Worm (Caenorhabditis elegans) whole organism, early embryonic: ENCODE results near the gene gcs-1.

Experiments used
- B0310.2 ChIP-seq: sonication (generic microtip); optimal IDR thresholded peaks from 2 replicates; lab custom pipeline; 2016; ENCODE audit warnings: mild to moderate bottlenecking, missing genetic modification characterization, missing compliant biosample characterization
- F13C5.2 ChIP-seq: sonication (generic microtip); optimal IDR thresholded peaks from 2 replicates; lab custom pipeline; 2017; ENCODE audit warnings: mild to moderate bottlenecking, missing genetic modification characterization, inconsistent platforms, missing compliant biosample characterization
- aly-1 ChIP-seq: sonication (generic microtip); optimal IDR thresholded peaks from 2 replicates; lab custom pipeline; 2016; ENCODE audit warnings: missing genetic modification characterization, missing compliant biosample characterization
- ama-1 ChIP-seq: fragments of 150-350 bp; optimal IDR thresholded peaks from 2 replicates; lab custom pipeline; 2014
- ceh-13 ChIP-seq: fragments of 200-800 bp; sonication (Bioruptor generic); optimal IDR thresholded peaks from 2 replicates; lab custom pipeline; 2018; ENCODE audit warnings: mild to moderate bottlenecking, missing genetic modification characterization, missing compliant biosample characterization
- ceh-36 ChIP-seq: sonication (generic microtip); optimal IDR thresholded peaks from 2 replicates; lab custom pipeline; 2016; ENCODE audit warnings: missing genetic modification characterization, inconsistent platforms, missing compliant biosample characterization
- ets-7 ChIP-seq: sonication (generic microtip); optimal IDR thresholded peaks from 2 replicates; lab custom pipeline; 2016; ENCODE audit warnings: missing genotype, missing genetic modification characterization, missing compliant biosample characterization
- flt-1 ChIP-seq: fragments of 200-800 bp; sonication (Bioruptor generic); IDR thresholded peaks from 2 replicates; pipeline ENCODE4 v1.3.6; 2022; ENCODE audit warnings: missing genetic modification characterization, missing compliant biosample characterization
- hmbx-1 ChIP-seq: sonication (generic microtip); optimal IDR thresholded peaks from 2 replicates; lab custom pipeline; 2016; ENCODE audit warnings: mild to moderate bottlenecking, missing genetic modification characterization, missing compliant biosample characterization
- hmg-4 ChIP-seq: fragments of 200-800 bp; sonication (Bioruptor generic); optimal IDR thresholded peaks from 2 replicates; lab custom pipeline; 2018; ENCODE audit warnings: mild to moderate bottlenecking, missing genetic modification characterization, missing compliant biosample characterization
- hnd-1 ChIP-seq: sonication (generic microtip); optimal IDR thresholded peaks from 2 replicates; lab custom pipeline; 2016; ENCODE audit warnings: missing genetic modification characterization, missing compliant biosample characterization
- pes-1 ChIP-seq: fragments of 200-800 bp; sonication (Bioruptor generic); IDR thresholded peaks from 2 replicates; pipeline ENCODE4 v1.3.6; 2022; ENCODE audit warnings: missing genetic modification reagents, missing genetic modification characterization, missing compliant biosample characterization
- scrt-1 ChIP-seq: fragments of 200-800 bp; sonication (Bioruptor generic); IDR thresholded peaks from 2 replicates; pipeline ENCODE4 v1.3.6; 2022; ENCODE audit warnings: missing genetic modification characterization, missing compliant biosample characterization
- sea-1 ChIP-seq: fragments of 200-800 bp; sonication (Bioruptor generic); conservative IDR thresholded peaks from 2 replicates; pipeline ENCODE4 v1.3.6; 2022; ENCODE audit warnings: missing genetic modification characterization, missing compliant biosample characterization
- tbx-11 ChIP-seq: fragments of 200-800 bp; sonication (Bioruptor generic); IDR thresholded peaks from 2 replicates; pipeline ENCODE4 v1.3.6; 2022; ENCODE audit warnings: missing genetic modification characterization, missing compliant biosample characterization
- tbx-37 ChIP-seq: fragments of 200-800 bp; sonication (Bioruptor generic); conservative IDR thresholded peaks from 2 replicates; pipeline ENCODE4 v1.3.6; 2022; ENCODE audit warnings: missing genetic modification reagents, missing genetic modification characterization, missing compliant biosample characterization
- tra-4 ChIP-seq: sonication (generic microtip); optimal IDR thresholded peaks from 2 replicates; lab custom pipeline; 2017; ENCODE audit warnings: missing genetic modification characterization, missing compliant biosample characterization

gcs-1 gene

DNA sequence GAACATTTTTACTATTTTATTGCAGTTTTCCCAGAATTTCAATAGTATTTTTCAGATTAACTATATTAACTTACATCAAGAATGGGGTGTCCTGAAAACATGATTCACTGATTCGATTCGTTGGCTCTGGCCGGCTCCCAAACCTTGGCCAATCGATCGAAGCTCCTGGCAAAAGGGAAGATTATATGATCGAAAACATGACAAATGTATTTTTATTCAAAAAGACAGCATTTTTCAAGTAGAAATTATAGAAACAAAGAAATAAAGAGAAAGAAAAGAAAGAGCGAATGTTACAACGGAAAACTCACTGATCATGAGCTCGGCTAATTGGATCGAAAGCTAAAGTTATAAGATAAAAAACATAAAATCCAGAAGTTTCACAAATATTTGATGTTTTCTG lies 32.6 kb upstream of the gcs-1 start, which contains the start of gene T24B8.4:
T24B8.4 (minus strand) TSS at position 101 of the 400 bp plus-strand sequence.
- no peak for TF ChIP-seq hmg-4
- TF ChIP-seq B0310.2 (tag; lab: Kevin White, UChicago): no peak
- TF ChIP-seq tbx-11 (GFP tag; lab: Robert Waterston, UW): no peak
- TF ChIP-seq ets-7: no peak
- TF ChIP-seq hnd-1: no peak
- no peak for TF ChIP-seq tbx-37 (GFP tag; lab: Robert Waterston, UW)

ce11 chrII:9069836-9070235 lies 31.7 kb upstream of the gcs-1 start:
- TF ChIP-seq hmg-4: no peak
- TF ChIP-seq hmbx-1 (tag; lab: Kevin White, UChicago): no peak
- TF ChIP-seq flt-1 (GFP tag; lab: Robert Waterston, UW): no peak
- no peak for TF ChIP-seq B0310.2 (tag; lab: Kevin White, UChicago)
- TF ChIP-seq tbx-11 (GFP tag; lab: Robert Waterston, UW): no peak
- no peak for TF ChIP-seq ceh-36 (tag; lab: Kevin White, UChicago)
- TF ChIP-seq pes-1 (GFP tag; lab: Robert Waterston, UW): no peak
- TF ChIP-seq hnd-1: no peak
- TF ChIP-seq tbx-37 (GFP tag; lab: Robert Waterston, UW): no peak
- no peak for TF ChIP-seq ama-1
- TF ChIP-seq ceh-13 (GFP tag; lab: Kevin White, UChicago): no peak
- TF ChIP-seq ets-7: no peak
- no peak for TF ChIP-seq F13C5.2 (tag; lab: Kevin White, UChicago)
- no peak for TF ChIP-seq tra-4 (tag; lab: Kevin White, UChicago)
- no peak for TF ChIP-seq aly-1 (tag; lab: Kevin White, UChicago)
- no peak for TF ChIP-seq scrt-1 (GFP tag; lab: Robert Waterston, UW)
- no peak for TF ChIP-seq sea-1 (GFP tag; lab: Robert Waterston, UW)

- TF ChIP-seq aly-1 (tag; lab: Kevin White, UChicago): no peak
- no peak for TF ChIP-seq ceh-13 (GFP tag; lab: Kevin White, UChicago)
- no peak for TF ChIP-seq F13C5.2 (tag; lab: Kevin White, UChicago)
Observed at ce11 chrII:9064437-9064836, 26.3 kb upstream of the gcs-1 start.

ce11 chrII:9063350-9063749 lies 25.2 kb upstream of the gcs-1 start:
- TF ChIP-seq tra-4 (tag; lab: Kevin White, UChicago) (no peak), pes-1 (GFP tag; lab: Robert Waterston, UW) (peak; percentile 46; the same call in 1 of the 2 replicates)

ce11 chrII:9062261-9062948 lies 24.3 kb upstream of the gcs-1 start:
- no peak for TF ChIP-seq hmbx-1 (tag; lab: Kevin White, UChicago)
- no peak for TF ChIP-seq aly-1 (tag; lab: Kevin White, UChicago)
- no peak for TF ChIP-seq tra-4 (tag; lab: Kevin White, UChicago)
- no peak for TF ChIP-seq ama-1
- TF ChIP-seq pes-1 (GFP tag; lab: Robert Waterston, UW): no peak
- TF ChIP-seq flt-1 (GFP tag; lab: Robert Waterston, UW): no peak
- TF ChIP-seq tbx-37 (GFP tag; lab: Robert Waterston, UW): no peak
- TF ChIP-seq ceh-13 (GFP tag; lab: Kevin White, UChicago): no peak
- no peak for TF ChIP-seq scrt-1 (GFP tag; lab: Robert Waterston, UW)
- TF ChIP-seq B0310.2 (tag; lab: Kevin White, UChicago): no peak
- no peak for TF ChIP-seq F13C5.2 (tag; lab: Kevin White, UChicago)
- no peak for TF ChIP-seq ceh-36 (tag; lab: Kevin White, UChicago)
- no peak for TF ChIP-seq hnd-1
- TF ChIP-seq hmg-4: no peak
- TF ChIP-seq sea-1 (GFP tag; lab: Robert Waterston, UW): no peak

DNA sequence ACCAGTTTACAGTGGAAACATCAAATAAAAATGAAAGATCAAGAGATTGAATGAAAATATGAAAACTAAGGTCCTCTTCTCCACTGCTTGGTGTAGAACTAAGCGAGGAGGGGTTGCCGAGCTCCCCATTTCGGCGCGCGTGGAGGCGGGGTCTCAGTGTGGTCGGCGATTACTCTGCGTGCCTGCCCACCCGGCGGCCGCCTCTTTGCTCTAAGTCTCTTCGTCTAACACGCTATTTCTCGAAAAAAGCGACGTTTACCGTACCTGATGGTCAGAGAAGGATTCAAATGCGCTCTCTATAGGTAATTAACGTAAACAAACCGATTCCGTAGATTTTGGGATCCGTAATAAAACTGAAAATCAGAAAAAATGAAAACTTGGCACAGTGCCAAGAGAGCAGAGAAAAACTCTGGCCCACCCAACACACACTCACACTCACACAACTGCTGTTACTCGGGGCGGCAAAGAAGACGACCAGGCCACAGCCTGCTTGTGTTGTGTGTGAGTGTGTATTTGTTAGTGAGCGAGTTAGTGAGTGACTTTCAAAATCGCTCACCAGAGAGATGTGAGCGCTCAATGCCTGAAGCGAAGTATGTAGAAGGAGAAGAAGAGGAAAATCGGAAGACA lies 23.6 kb upstream of the gcs-1 start:
- no peak for TF ChIP-seq F13C5.2 (tag; lab: Kevin White, UChicago)
- peak; percentile 22 for TF ChIP-seq hmg-4

DNA sequence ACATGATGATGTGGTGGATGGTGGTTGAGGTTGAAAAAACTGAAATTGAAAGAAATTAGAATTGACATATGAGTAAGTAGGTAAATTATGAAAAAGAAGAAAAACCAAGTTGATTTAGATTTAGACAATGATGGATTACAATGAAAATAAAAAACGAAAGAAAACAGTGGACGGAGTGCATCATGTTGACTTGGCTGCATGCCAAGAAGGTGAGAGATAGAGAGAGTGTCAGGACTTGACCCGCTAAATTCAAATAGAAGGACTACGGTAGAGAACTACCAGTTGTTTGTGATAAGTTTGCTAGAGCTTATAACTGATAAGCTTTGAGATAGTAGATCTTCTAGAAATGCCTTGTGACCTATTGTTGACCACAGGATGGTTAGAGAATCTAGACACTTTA lies 23.0 kb upstream of the gcs-1 start, which contains the start of gene T24B8.3:
T24B8.3 (minus strand) TSS at position 39 of the 400 bp plus-strand sequence.
- TF ChIP-seq tbx-11 (GFP tag; lab: Robert Waterston, UW) (no peak), ama-1 (peak; percentile 43)

DNA sequence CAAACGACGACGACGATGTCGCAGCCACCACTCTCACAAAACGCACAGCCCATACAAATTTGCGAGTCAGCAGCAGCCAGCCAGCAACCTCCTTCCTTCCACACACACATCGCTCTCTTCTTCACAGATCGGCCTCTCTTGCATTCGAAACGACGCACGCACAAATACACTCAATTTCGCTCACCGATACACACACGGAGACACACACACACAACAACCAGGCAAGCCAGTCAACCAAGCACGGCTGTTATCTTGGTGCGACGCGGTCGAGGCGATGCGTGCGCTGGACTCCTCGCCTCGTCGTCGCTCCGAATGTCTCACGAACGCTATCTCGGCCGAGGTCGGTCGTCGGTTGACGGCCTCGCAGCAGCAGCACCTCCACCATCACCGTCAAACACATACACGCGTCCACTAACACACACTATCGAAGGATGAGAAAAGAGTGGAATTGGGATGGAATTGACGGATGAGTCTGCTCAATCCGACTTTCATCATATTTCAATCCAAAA lies 22.3 kb upstream of the gcs-1 start:
- peak; percentile 72 for TF ChIP-seq pes-1 (GFP tag; lab: Robert Waterston, UW)
- TF ChIP-seq hnd-1: no peak
- no peak for TF ChIP-seq tbx-11 (GFP tag; lab: Robert Waterston, UW)
- TF ChIP-seq ama-1: peak; percentile 21
- 0 out of 2 replicates have a peak, but pooled peaks have one; percentile 34 for TF ChIP-seq scrt-1 (GFP tag; lab: Robert Waterston, UW)
- TF ChIP-seq F13C5.2 (tag; lab: Kevin White, UChicago): peak; percentile 80
- TF ChIP-seq tra-4 (tag; lab: Kevin White, UChicago): peak; percentile 19
- TF ChIP-seq B0310.2 (tag; lab: Kevin White, UChicago): peak; percentile 51
- TF ChIP-seq flt-1 (GFP tag; lab: Robert Waterston, UW): no peak
- peak; percentile 56 for TF ChIP-seq ceh-36 (tag; lab: Kevin White, UChicago)
- peak; percentile 85 for TF ChIP-seq aly-1 (tag; lab: Kevin White, UChicago)
- TF ChIP-seq tbx-37 (GFP tag; lab: Robert Waterston, UW): no peak
- no peak for TF ChIP-seq ceh-13 (GFP tag; lab: Kevin White, UChicago)
- TF ChIP-seq sea-1 (GFP tag; lab: Robert Waterston, UW): peak; percentile 68
- no peak for TF ChIP-seq ets-7
- peak; percentile 94 for TF ChIP-seq hmg-4
- TF ChIP-seq hmbx-1 (tag; lab: Kevin White, UChicago): no peak
